Worm (Caenorhabditis elegans) whole organism, midembryonic: ENCODE results near the gene C37C3.12.

ENCODE experiments used
- T22C8.4 ChIP-seq: fragments of 200-800 bp; sonication (Bioruptor generic); IDR thresholded peaks from 2 replicates; pipeline ENCODE4 v1.3.6; 2022; ENCODE audit warnings: missing genetic modification characterization, missing compliant biosample characterization
- cog-1 ChIP-seq: sonication (generic microtip); optimal IDR thresholded peaks from 2 replicates; lab custom pipeline; 2016; ENCODE audit warnings: missing genetic modification characterization, missing compliant biosample characterization
- flt-1 ChIP-seq: fragments of 200-800 bp; sonication (Bioruptor generic); IDR thresholded peaks from 2 replicates; pipeline ENCODE4 v1.3.6; 2022; ENCODE audit warnings: missing genetic modification characterization, missing compliant biosample characterization
- klf-2 ChIP-seq: fragments of 200-800 bp; sonication (Bioruptor generic); conservative IDR thresholded peaks from 2 replicates; pipeline ENCODE4 v1.3.6; 2022; ENCODE audit warnings: missing genetic modification reagents, missing genetic modification characterization, missing compliant biosample characterization
- med-1 ChIP-seq: sonication (generic microtip); optimal IDR thresholded peaks from 2 replicates; lab custom pipeline; 2017; ENCODE audit warnings: missing genetic modification characterization, mild to moderate bottlenecking, missing compliant biosample characterization, antibody characterized with exemption, missing genetic modification reagents; ENCODE audit not compliant: insufficient read depth
- ref-1 ChIP-seq: fragments of 200-800 bp; sonication (Bioruptor generic); conservative IDR thresholded peaks from 2 replicates; pipeline ENCODE4 v1.3.6; 2022; ENCODE audit warnings: missing genetic modification reagents, missing genetic modification characterization, missing compliant biosample characterization
- tab-1 ChIP-seq: fragments of 200-800 bp; sonication (Bioruptor generic); IDR thresholded peaks from 2 replicates; pipeline ENCODE4 v1.3.6; 2022; ENCODE audit warnings: missing genetic modification characterization, missing compliant biosample characterization
- ztf-23 ChIP-seq: fragments of 200-800 bp; sonication (Bioruptor generic); IDR thresholded peaks from 2 replicates; pipeline ENCODE4 v1.3.6; 2022; ENCODE audit warnings: missing genetic modification reagents, missing genetic modification characterization, missing compliant biosample characterization
- ztf-29 ChIP-seq: fragments of 200-800 bp; sonication (Bioruptor generic); IDR thresholded peaks from 2 replicates; pipeline ENCODE4 v1.3.6; 2022; ENCODE audit warnings: missing genetic modification reagents, missing genetic modification characterization, missing compliant biosample characterization

C37C3.12 gene

ce11 chrV:7839485-7839884 is at the start of gene C37C3.12:
Gene C37C3.12, minus strand, starts transcription at chrV:7839585.
- no peak for TF ChIP-seq flt-1 (GFP tag; lab: Robert Waterston, UW)
- no peak for TF ChIP-seq med-1 (GFP tag; lab: Kevin White, UChicago)
- TF ChIP-seq T22C8.4 (GFP tag; lab: Robert Waterston, UW): no peak
- no peak for TF ChIP-seq ztf-29 (GFP tag; lab: Robert Waterston, UW)
- no peak for TF ChIP-seq ref-1 (GFP tag; lab: Robert Waterston, UW)
- TF ChIP-seq klf-2 (GFP tag; lab: Robert Waterston, UW): no peak
- no peak for TF ChIP-seq tab-1 (GFP tag; lab: Robert Waterston, UW)
- TF ChIP-seq cog-1 (tag; lab: Kevin White, UChicago): no peak
- no peak for TF ChIP-seq ztf-23 (GFP tag; lab: Robert Waterston, UW)

ce11 chrV:7888036-7888435 is 48.7 kb upstream of the C37C3.12 start:
- TF ChIP-seq ztf-23 (GFP tag; lab: Robert Waterston, UW) (no peak), med-1 (GFP tag; lab: Kevin White, UChicago) (no peak), ref-1 (GFP tag; lab: Robert Waterston, UW) (no peak), tab-1 (GFP tag; lab: Robert Waterston, UW) (no peak), T22C8.4 (GFP tag; lab: Robert Waterston, UW) (no peak)

DNA sequence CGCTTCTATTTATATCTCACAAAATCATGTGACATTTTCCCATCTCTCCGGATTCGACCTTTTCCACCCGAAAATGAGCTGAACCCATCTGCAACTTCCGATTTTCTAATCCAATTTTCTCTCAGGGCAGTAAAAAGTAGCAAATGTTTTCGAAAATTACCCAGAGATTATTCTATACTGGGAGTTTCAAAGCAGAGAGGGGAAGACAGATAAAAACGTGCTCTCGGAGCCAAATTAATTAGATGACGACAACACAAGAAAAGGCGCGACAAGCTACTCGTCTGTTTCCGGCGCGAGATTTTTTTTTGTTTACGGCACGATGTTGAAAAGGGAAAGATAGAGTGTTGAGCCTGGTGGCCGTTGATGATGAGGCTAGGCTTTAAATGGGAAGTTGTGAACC is 45.1 kb upstream of the C37C3.12 start:
- TF ChIP-seq ztf-29 (GFP tag; lab: Robert Waterston, UW) (no peak), klf-2 (GFP tag; lab: Robert Waterston, UW) (no peak)

ce11 chrV:7878411-7878964 is 39.1 kb upstream of the C37C3.12 start, which contains the start of gene F40A3.2:
Gene F40A3.2, plus strand, starts transcription at chrV:7878914.
- TF ChIP-seq flt-1 (GFP tag; lab: Robert Waterston, UW): no peak

DNA sequence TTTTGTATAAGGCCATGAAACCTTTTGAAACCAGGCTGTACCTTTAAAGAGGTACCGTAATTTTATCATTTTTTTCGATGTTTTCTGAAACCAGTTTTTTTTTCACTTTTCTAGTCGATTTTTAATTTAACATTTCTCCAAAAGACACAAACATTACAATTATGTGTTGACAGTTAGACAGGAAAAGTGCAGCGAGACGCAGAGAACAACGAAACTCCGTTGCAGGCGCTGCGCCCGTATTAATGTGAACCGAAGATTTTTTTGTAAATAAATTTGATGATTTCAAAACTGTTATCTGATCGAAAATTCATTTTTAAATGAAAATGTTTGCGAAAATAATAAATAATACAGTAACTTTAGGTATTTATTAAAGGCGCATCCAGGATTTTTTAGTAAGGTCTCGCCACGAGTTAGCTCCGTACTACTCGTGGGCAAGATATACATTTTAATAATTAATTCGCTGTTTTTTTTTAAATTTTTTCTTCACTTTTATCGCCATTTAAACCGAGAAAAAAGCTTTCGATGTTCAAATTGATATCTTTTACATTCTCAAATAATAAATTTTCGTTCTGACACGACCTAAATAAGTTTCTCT is 37.6 kb upstream of the C37C3.12 start, which contains the start of gene F40A3.3:
F40A3.3 (plus strand) TSS at position 564 of the 595 bp plus-strand sequence.
- TF ChIP-seq med-1 (GFP tag; lab: Kevin White, UChicago) (no peak), cog-1 (tag; lab: Kevin White, UChicago) (no peak), ztf-29 (GFP tag; lab: Robert Waterston, UW) (no peak), T22C8.4 (GFP tag; lab: Robert Waterston, UW) (no peak), flt-1 (GFP tag; lab: Robert Waterston, UW) (no peak), ref-1 (GFP tag; lab: Robert Waterston, UW) (no peak), tab-1 (GFP tag; lab: Robert Waterston, UW) (no peak), ztf-23 (GFP tag; lab: Robert Waterston, UW) (no peak), klf-2 (GFP tag; lab: Robert Waterston, UW) (no peak)

- TF ChIP-seq tab-1 (GFP tag; lab: Robert Waterston, UW): no peak
- no peak for TF ChIP-seq klf-2 (GFP tag; lab: Robert Waterston, UW)
- TF ChIP-seq med-1 (GFP tag; lab: Kevin White, UChicago): no peak
- TF ChIP-seq ref-1 (GFP tag; lab: Robert Waterston, UW): no peak
- no peak for TF ChIP-seq T22C8.4 (GFP tag; lab: Robert Waterston, UW)
- TF ChIP-seq flt-1 (GFP tag; lab: Robert Waterston, UW): no peak
- no peak for TF ChIP-seq cog-1 (tag; lab: Kevin White, UChicago)
- TF ChIP-seq ztf-23 (GFP tag; lab: Robert Waterston, UW): no peak
- TF ChIP-seq ztf-29 (GFP tag; lab: Robert Waterston, UW): no peak
Observed at ce11 chrV:7875456-7875855, 36.1 kb upstream of the C37C3.12 start, which contains the start of gene F40A3.4. Gene F40A3.4, plus strand, starts transcription at chrV:7875756.

ce11 chrV:7872945-7873344 is 33.6 kb upstream of the C37C3.12 start:
- TF ChIP-seq flt-1 (GFP tag; lab: Robert Waterston, UW) (no peak), ref-1 (GFP tag; lab: Robert Waterston, UW) (no peak), ztf-29 (GFP tag; lab: Robert Waterston, UW) (no peak), med-1 (GFP tag; lab: Kevin White, UChicago) (no peak), tab-1 (GFP tag; lab: Robert Waterston, UW) (no peak), T22C8.4 (GFP tag; lab: Robert Waterston, UW) (no peak), klf-2 (GFP tag; lab: Robert Waterston, UW) (no peak), ztf-23 (GFP tag; lab: Robert Waterston, UW) (no peak), cog-1 (tag; lab: Kevin White, UChicago) (no peak)

ce11 chrV:7870707-7871106 is 31.3 kb upstream of the C37C3.12 start, which contains the start of gene nipi-4:
Gene nipi-4, minus strand, starts transcription at chrV:7870807.
- TF ChIP-seq flt-1 (GFP tag; lab: Robert Waterston, UW) (no peak), klf-2 (GFP tag; lab: Robert Waterston, UW) (no peak), ztf-29 (GFP tag; lab: Robert Waterston, UW) (no peak), tab-1 (GFP tag; lab: Robert Waterston, UW) (no peak), T22C8.4 (GFP tag; lab: Robert Waterston, UW) (no peak), ref-1 (GFP tag; lab: Robert Waterston, UW) (no peak), cog-1 (tag; lab: Kevin White, UChicago) (no peak), med-1 (GFP tag; lab: Kevin White, UChicago) (no peak), ztf-23 (GFP tag; lab: Robert Waterston, UW) (no peak)

DNA sequence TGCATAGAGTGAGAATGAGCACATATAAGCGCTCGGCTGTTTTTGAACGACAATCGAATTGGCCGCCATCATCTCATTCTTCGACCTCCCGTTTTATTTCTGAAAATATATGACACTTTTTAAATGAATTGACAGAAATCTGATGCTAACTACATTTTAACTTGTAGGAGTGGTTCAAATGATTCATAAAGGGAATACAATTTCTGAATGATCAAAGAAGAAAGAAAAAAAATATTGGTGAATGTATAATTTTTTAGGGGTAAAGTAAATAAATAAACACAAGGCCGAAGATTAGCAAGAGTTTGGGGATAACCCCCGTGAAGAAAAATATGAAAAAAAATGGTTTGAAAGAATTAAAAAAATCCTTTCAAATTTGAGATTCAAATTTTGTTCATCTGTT is 25.3 kb upstream of the C37C3.12 start, which contains the start of gene C37C3.11:
C37C3.11 (minus strand) TSS at position 101 of the 400 bp plus-strand sequence.
- TF ChIP-seq ztf-23 (GFP tag; lab: Robert Waterston, UW): no peak
- no peak for TF ChIP-seq flt-1 (GFP tag; lab: Robert Waterston, UW)
